Fruit fly (Drosophila melanogaster) whole organism, adult: ENCODE results near the gene Cbs.

Source experiments
- CG11617 ChIP-seq: fragments of 200-800 bp; sonication (Bioruptor generic); optimal IDR thresholded peaks from 2 replicates; lab custom pipeline; 2017; ENCODE audit warnings: mild to moderate bottlenecking, missing biosample characterization, missing genetic modification reagents, missing genetic modification characterization
- CG12768 ChIP-seq: fragments of 200-800 bp; sonication (Bioruptor generic); optimal IDR thresholded peaks from 2 replicates; lab custom pipeline; 2017; ENCODE audit warnings: missing biosample characterization, missing genetic modification characterization, mild to moderate bottlenecking, moderate library complexity, missing genetic modification reagents
- CG14711 ChIP-seq: fragments of 200-800 bp; sonication (Bioruptor generic); optimal IDR thresholded peaks from 2 replicates; lab custom pipeline; 2018; ENCODE audit warnings: missing biosample characterization, mild to moderate bottlenecking, missing genetic modification characterization, moderate library complexity
- CG1620 ChIP-seq: fragments of 200-800 bp; sonication (Bioruptor generic); optimal IDR thresholded peaks from 2 replicates; lab custom pipeline; 2016; ENCODE audit warnings: missing biosample characterization, missing genetic modification characterization
- CG33017 ChIP-seq: fragments of 200-800 bp; sonication (Bioruptor generic); optimal IDR thresholded peaks from 2 replicates; lab custom pipeline; 2018; ENCODE audit warnings: missing biosample characterization, mild to moderate bottlenecking, missing genetic modification characterization, moderate library complexity
- CG5204 ChIP-seq: fragments of 200-800 bp; sonication (Bioruptor generic); optimal IDR thresholded peaks from 2 replicates; lab custom pipeline; 2016; ENCODE audit warnings: missing biosample characterization, missing genetic modification characterization
- CG7045 ChIP-seq: fragments of 200-800 bp; sonication (Bioruptor generic); optimal IDR thresholded peaks from 2 replicates; lab custom pipeline; 2017; ENCODE audit warnings: missing biosample characterization, mild to moderate bottlenecking, missing genetic modification characterization
- CG7101 ChIP-seq: fragments of 200-800 bp; sonication (Bioruptor generic); optimal IDR thresholded peaks from 2 replicates; lab custom pipeline; 2018; ENCODE audit warnings: missing biosample characterization, mild to moderate bottlenecking, missing genetic modification characterization, moderate library complexity
- Clk ChIP-seq: fragments of 200-800 bp; sonication (Bioruptor generic); optimal IDR thresholded peaks from 2 replicates; lab custom pipeline; 2017; ENCODE audit warnings: missing biosample characterization, missing genetic modification characterization
- Crg-1 ChIP-seq: fragments of 200-800 bp; sonication (Bioruptor generic); optimal IDR thresholded peaks from 2 replicates; lab custom pipeline; 2016; ENCODE audit warnings: missing biosample characterization, missing genetic modification characterization
- Hr96 ChIP-seq: fragments of 200-800 bp; sonication (Bioruptor generic); optimal IDR thresholded peaks from 2 replicates; lab custom pipeline; 2016; ENCODE audit warnings: missing biosample characterization, missing genetic modification characterization
- Mnt ChIP-seq: fragments of 200-800 bp; sonication (Bioruptor generic); optimal IDR thresholded peaks from 2 replicates; lab custom pipeline; 2016; ENCODE audit warnings: missing biosample characterization, mild to moderate bottlenecking, missing genetic modification characterization
- bab1 ChIP-seq: fragments of 200-800 bp; sonication (Bioruptor generic); optimal IDR thresholded peaks from 3 replicates; lab custom pipeline; 2019; ENCODE audit warnings: missing biosample characterization, mild to moderate bottlenecking, missing genetic modification characterization, moderate library complexity
- cic ChIP-seq: fragments of 200-800 bp; sonication (Bioruptor generic); optimal IDR thresholded peaks from 2 replicates; lab custom pipeline; 2017; ENCODE audit warnings: missing biosample characterization, mild to moderate bottlenecking, missing genetic modification characterization, moderate library complexity
- cnc ChIP-seq, 2 experiments: fragments of >200 bp; optimal IDR thresholded peaks; 2 replicates each; lab custom pipeline; 2017
- kay ChIP-seq: fragments of 200-800 bp; sonication (Bioruptor generic); peaks from one replicate; lab custom pipeline; 2016; ENCODE audit warnings: missing biosample characterization, missing genetic modification characterization, borderline replicate concordance
- ovo ChIP-seq: fragments of 200-800 bp; sonication (Bioruptor generic); optimal IDR thresholded peaks from 2 replicates; lab custom pipeline; 2016; ENCODE audit warnings: missing biosample characterization, missing genetic modification characterization
- pad ChIP-seq: fragments of 200-800 bp; sonication (Bioruptor generic); optimal IDR thresholded peaks from 3 replicates; lab custom pipeline; 2017; ENCODE audit warnings: missing biosample characterization, missing genetic modification characterization, mild to moderate bottlenecking, moderate library complexity, missing genetic modification reagents
- tj ChIP-seq: fragments of 200-800 bp; sonication (Bioruptor generic); optimal IDR thresholded peaks from 3 replicates; lab custom pipeline; 2017; ENCODE audit warnings: missing biosample characterization, mild to moderate bottlenecking, missing genetic modification characterization, moderate library complexity
- toe ChIP-seq: fragments of 200-800 bp; sonication (Bioruptor generic); optimal IDR thresholded peaks from 2 replicates; lab custom pipeline; 2016; ENCODE audit warnings: missing biosample characterization, missing genetic modification characterization

Cbs gene

DNA sequence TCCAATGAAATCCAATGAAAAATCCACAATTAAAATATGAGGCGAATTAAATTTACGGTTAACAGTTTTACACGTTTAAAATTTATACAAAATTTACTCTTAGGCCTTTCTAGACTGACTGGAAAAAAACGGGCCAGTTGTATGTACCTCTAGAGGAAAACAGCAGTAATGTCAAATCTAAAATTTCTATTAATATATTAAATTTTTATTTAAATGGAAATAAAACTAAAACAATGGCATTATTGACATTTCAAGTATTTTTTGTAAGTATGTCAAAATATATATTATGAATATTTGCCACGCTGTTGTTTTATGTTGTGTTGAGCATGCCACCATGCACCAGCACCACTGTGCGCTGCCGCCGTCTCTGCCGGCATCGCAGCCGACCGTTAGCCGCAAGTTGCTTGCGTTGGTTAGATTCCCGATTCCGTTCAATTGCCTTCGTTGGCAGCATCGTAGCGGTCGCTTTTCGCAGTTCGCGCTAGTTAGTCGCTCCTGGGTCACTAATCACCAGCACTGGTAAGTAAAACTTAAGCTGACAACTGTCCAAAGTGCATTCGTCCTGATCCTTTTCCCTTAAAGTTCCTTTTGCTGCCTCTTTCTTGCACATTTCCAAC, at the start of gene Cbs:
Gene Cbs (plus strand): TSS at position 308 of the 617 bp plus-strand sequence.
- TF ChIP-seq pad (peak; percentile 35), CG33017 (tag; lab: Kevin White, UChicago) (peak; percentile 51), bab1 (GFP tag; lab: Kevin White, UChicago) (peak; percentile 33), CG7101 (tag; lab: Kevin White, UChicago) (peak; percentile 17), toe (GFP tag; lab: Kevin White, UChicago) (peak; percentile 34), Crg-1 (peak; percentile 25), CG11617 (GFP tag; lab: Kevin White, UChicago) (peak; percentile 73), CG5204 (no peak), CG7045 (peak; percentile 61), ovo (GFP tag; lab: Kevin White, UChicago) (peak; percentile 94), Clk (GFP tag; lab: Kevin White, UChicago) (no peak), CG1620 (GFP tag; lab: Kevin White, UChicago) (peak; percentile 17), CG14711 (peak; percentile 25), cic (peak; percentile 36), CG12768 (GFP tag; lab: Kevin White, UChicago) (no peak), kay (GFP tag; lab: Kevin White, UChicago) (peak; percentile 58), tj (GFP tag; lab: Kevin White, UChicago) (peak; percentile 36), Hr96 (GFP tag; lab: Kevin White, UChicago) (no peak), cnc (optimal IDR thresholded peaks at IDR 0.05; lab: Kevin White, UChicago) (no peak), Mnt (peak; percentile 65)

dm6 chrX:21010541-21010940, 34.4 kb upstream of the Cbs start:
- TF ChIP-seq CG7045 (peak; percentile 50), CG5204 (peak; percentile 28), kay (GFP tag; lab: Kevin White, UChicago) (no peak), CG14711 (no peak), toe (GFP tag; lab: Kevin White, UChicago) (peak; percentile 20)

dm6 chrX:21017568-21017967, 27.4 kb upstream of the Cbs start:
- no peak for TF ChIP-seq ovo (GFP tag; lab: Kevin White, UChicago)
- no peak for TF ChIP-seq kay (GFP tag; lab: Kevin White, UChicago)
- TF ChIP-seq CG7101 (tag; lab: Kevin White, UChicago), result no peak
- no peak for TF ChIP-seq Crg-1
- TF ChIP-seq pad, result no peak
- no peak for TF ChIP-seq cic
- no peak for TF ChIP-seq CG12768 (GFP tag; lab: Kevin White, UChicago)
- no peak for TF ChIP-seq CG11617 (GFP tag; lab: Kevin White, UChicago)
- TF ChIP-seq bab1 (GFP tag; lab: Kevin White, UChicago), result no peak
- TF ChIP-seq CG33017 (tag; lab: Kevin White, UChicago), result no peak
- TF ChIP-seq cnc (optimal IDR thresholded peaks at IDR 0.05; lab: Kevin White, UChicago), result no peak
- TF ChIP-seq CG1620 (GFP tag; lab: Kevin White, UChicago), result no peak

DNA sequence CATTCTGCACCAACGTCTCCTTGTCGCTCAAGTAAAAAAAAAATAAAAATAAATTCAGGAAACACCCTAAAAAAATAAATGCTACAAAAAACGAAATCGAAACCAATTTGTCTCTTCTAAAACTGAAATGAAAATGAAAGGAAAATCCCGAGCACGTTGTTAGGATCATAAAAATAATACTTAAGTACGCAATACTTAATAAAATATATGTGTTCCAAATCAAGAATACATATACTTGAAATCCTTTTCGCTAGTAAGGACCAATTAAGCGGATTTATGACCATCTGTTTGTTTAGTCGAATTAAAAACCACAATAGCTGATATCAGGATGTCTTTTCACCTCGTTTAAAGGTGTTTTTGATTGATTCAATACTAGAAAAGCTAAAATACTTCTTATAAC, 19.1 kb upstream of the Cbs start, which contains the start of gene r-cup:
Gene r-cup (minus strand): TSS at position 101 of the 400 bp plus-strand sequence.
- TF ChIP-seq ovo (GFP tag; lab: Kevin White, UChicago) (no peak), kay (GFP tag; lab: Kevin White, UChicago) (no peak), CG7101 (tag; lab: Kevin White, UChicago) (no peak), CG11617 (GFP tag; lab: Kevin White, UChicago) (no peak), CG7045 (no peak), Mnt (no peak), CG14711 (no peak), cic (no peak), pad (no peak), CG1620 (GFP tag; lab: Kevin White, UChicago) (no peak), CG5204 (no peak), Crg-1 (no peak), toe (GFP tag; lab: Kevin White, UChicago) (no peak), Clk (GFP tag; lab: Kevin White, UChicago) (no peak), CG33017 (tag; lab: Kevin White, UChicago) (no peak), bab1 (GFP tag; lab: Kevin White, UChicago) (no peak)

DNA sequence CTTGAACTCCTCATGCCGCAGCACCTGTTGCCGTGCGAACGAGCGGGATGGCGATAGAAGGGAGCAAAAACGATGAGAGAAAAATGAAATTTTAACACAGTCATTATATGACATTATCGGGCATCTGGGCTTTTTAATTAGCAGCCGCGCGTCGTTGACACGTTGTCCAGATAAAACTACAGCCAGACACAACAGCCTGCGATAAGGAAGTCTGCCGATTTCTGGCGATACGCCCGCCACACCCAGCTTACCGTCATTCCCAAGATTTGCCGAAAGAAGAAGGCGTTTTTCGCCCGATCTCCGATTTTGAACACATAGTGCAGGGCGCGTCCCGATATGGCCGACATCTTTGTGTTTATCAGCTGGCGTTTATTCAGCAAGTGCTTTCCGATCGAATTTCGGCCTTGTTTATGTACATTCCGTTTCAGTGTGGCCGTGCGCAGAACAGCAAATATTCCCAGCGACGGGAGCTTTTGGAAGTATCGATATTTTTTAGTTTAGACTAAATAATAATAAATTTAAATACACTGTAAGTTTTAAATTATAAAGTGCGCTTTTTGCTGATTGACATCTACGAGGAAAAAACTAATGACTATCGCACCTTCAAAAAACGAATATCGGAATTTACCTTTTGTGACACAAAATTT, 16.9 kb upstream of the Cbs start, which contains the start of gene CG1532:
Gene CG1532 (minus strand): TSS at position 433 of the 647 bp plus-strand sequence.
- no peak for TF ChIP-seq CG33017 (tag; lab: Kevin White, UChicago)
- no peak for TF ChIP-seq toe (GFP tag; lab: Kevin White, UChicago)
- TF ChIP-seq bab1 (GFP tag; lab: Kevin White, UChicago), result peak; percentile 49
- TF ChIP-seq CG11617 (GFP tag; lab: Kevin White, UChicago), result no peak
- no peak for TF ChIP-seq tj (GFP tag; lab: Kevin White, UChicago)
- peak; percentile 9 for TF ChIP-seq CG5204
- TF ChIP-seq CG1620 (GFP tag; lab: Kevin White, UChicago), result peak; percentile 17
- TF ChIP-seq CG14711, result peak; percentile 2
- TF ChIP-seq kay (GFP tag; lab: Kevin White, UChicago), result peak; percentile 77
- TF ChIP-seq cic, result no peak
- TF ChIP-seq Mnt, result peak; percentile 57
- TF ChIP-seq CG7101 (tag; lab: Kevin White, UChicago), result peak; percentile 13
- peak; percentile 3 for TF ChIP-seq ovo (GFP tag; lab: Kevin White, UChicago)
- TF ChIP-seq Hr96 (GFP tag; lab: Kevin White, UChicago), result peak; percentile 50

DNA sequence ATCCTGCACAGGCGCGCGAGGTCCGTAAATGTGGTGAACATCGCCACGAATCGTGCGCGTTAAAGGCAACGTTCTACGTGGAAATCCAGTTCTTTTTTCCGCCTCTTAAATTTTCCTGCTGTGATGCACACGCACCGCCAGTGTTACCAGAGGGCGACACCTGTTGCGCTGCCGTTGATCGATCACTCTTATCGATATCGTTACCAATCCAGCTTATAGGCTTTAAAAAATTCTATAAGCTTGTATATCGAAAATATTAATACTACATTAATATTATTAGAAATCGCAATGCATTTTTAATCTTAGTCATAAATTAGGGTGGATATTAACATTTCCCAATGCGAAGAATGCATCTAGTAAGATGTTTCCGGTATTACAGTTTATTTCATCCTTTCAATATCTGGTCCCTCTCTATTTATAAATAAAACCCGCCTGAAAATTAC, 13.1 kb upstream of the Cbs start, which contains the start of gene CG1529:
Gene CG1529 (minus strand): TSS at position 132 of the 443 bp plus-strand sequence.
- TF ChIP-seq Mnt (peak; percentile 7), Crg-1 (no peak), bab1 (GFP tag; lab: Kevin White, UChicago) (peak; percentile 16), CG7101 (tag; lab: Kevin White, UChicago) (peak; percentile 17)
